Fruit fly (Drosophila melanogaster): ENCODE measurements around the gene CG17362.

Gene CG17362

dm6 chr3L:13982516-13982915, 3.9 kb upstream of the CG17362 start:
- TF ChIP-seq CG8478 (optimal IDR thresholded peaks at IDR 0.05) (no peak), CTCF (optimal IDR thresholded peaks at IDR 0.05) (no peak)

dm6 chr3L:13987578-13987977, 1.2 kb downstream of the CG17362 start, which contains the start of gene CG9040:
Gene CG9040 (plus strand): TSS chr3L:13987878.
- TF ChIP-seq CG8478 (optimal IDR thresholded peaks at IDR 0.05) (no peak), CTCF (optimal IDR thresholded peaks at IDR 0.05) (no peak)

dm6 chr3L:13991314-13991713, 4.9 kb downstream of the CG17362 start:
- no peak for TF ChIP-seq CG8478 (optimal IDR thresholded peaks at IDR 0.05)
- no peak for TF ChIP-seq CTCF (optimal IDR thresholded peaks at IDR 0.05)

DNA sequence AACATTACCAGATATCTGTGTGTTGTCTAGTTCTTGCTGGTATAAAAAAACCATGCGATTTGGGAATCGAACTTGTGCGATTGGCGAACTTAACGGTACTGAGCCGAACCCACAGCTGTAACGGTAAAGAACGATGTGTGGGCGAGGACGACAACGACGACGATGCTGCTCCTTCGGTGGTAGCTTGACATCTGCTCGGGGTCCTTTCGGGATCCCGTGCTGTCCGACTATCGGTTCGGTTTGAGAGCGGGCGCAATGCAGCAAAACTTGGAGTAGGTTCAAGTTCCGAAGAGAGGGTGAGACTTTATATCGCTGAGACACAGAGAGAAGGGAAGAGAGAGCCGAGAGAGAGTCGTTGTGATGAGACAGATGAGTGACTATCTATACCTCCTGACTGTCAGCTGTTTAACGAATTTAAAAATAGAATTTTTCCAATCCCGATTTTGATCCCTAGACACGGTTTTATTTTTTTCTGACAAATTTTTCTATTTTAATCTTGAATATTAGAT, 6.9 kb downstream of the CG17362 start, which contains the start of gene CG17364:
Gene CG17364, minus strand, starts transcription at position 168 of the 509 bp plus-strand sequence.
- TF ChIP-seq CG8478 (optimal IDR thresholded peaks at IDR 0.05) (no peak), CTCF (optimal IDR thresholded peaks at IDR 0.05) (no peak)

DNA sequence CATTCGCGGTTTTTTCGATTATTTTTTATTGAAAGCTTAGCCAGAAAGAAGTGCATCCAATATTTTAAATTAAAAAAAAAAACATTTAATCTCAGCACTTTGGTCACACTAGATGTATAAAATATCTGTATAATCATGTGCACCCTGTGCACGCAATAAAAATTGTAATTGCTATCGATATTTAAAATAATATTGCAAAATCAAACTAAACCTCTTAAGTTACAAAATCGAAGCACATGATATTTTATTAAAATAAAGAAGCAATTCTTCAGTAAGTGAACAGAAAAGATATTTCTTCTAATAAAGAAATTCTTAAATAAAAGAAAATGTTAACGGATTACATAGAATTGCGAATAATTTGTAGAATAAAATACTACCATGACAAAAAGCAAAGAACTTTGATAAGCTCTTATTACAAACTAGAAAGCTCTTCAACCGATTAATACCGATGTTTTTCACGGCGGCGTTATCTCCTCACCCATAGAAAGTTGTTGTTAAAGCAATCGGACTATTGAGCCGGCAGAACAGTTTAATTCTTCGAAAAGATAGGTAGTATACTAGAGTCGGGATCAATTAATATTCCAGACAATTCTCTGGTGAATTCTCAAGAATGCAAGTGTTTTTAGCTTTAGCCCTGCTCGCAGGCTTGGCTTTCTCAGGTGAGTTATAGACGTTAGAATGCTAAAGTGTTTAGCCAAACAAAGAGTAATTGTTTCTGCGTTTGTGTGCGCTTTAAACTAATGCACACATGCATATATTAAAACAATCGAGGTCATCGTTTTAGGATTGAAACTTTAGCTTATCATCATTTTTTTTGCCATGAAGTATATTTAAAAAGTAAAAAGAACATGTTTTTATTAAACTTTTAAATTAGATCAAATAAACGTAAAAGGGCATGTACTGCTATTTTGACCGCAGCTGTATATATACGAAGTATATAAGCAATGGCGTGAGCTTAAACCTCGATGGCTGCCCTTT, 7.6 kb downstream of the CG17362 start, which contains the start of gene CtsK1:
Gene CtsK1, plus strand, starts transcription at position 490 of the 978 bp plus-strand sequence.
- TF ChIP-seq CTCF (optimal IDR thresholded peaks at IDR 0.05) (no peak), CG8478 (optimal IDR thresholded peaks at IDR 0.05) (no peak)

- TF ChIP-seq CG8478 (optimal IDR thresholded peaks at IDR 0.05) (no peak), CTCF (optimal IDR thresholded peaks at IDR 0.05) (no peak)
Measured at dm6 chr3L:13996437-13996836, 10.0 kb downstream of the CG17362 start.

dm6 chr3L:13996992-13997391, 10.6 kb downstream of the CG17362 start, which contains the start of gene CG17361:
Gene CG17361 (plus strand): TSS chr3L:13997191.
- TF ChIP-seq CG8478 (optimal IDR thresholded peaks at IDR 0.05) = no peak
- TF ChIP-seq CTCF (optimal IDR thresholded peaks at IDR 0.05) = no peak

dm6 chr3L:13999204-13999603, 12.8 kb downstream of the CG17362 start, which contains the start of gene CG17359:
Gene CG17359 (minus strand): TSS chr3L:13999251.
- no peak for TF ChIP-seq CTCF (optimal IDR thresholded peaks at IDR 0.05)
- TF ChIP-seq CG8478 (optimal IDR thresholded peaks at IDR 0.05) = no peak

dm6 chr3L:14001658-14002523, 15.5 kb downstream of the CG17362 start, which contains the start of the genes Nprl3 and upSET:
Gene Nprl3 (minus strand): TSS chr3L:14001880.
Gene upSET (plus strand): TSS chr3L:14002127.
- no peak for TF ChIP-seq CTCF (optimal IDR thresholded peaks at IDR 0.05)
- TF ChIP-seq CG8478 (optimal IDR thresholded peaks at IDR 0.05) = no peak

dm6 chr3L:14002524-14003135, 16.2 kb downstream of the CG17362 start:
- TF ChIP-seq CTCF (optimal IDR thresholded peaks at IDR 0.05) (peak in 1 of 2 experiments; percentile 4), CG8478 (optimal IDR thresholded peaks at IDR 0.05) (no peak)

- no peak for TF ChIP-seq CTCF (optimal IDR thresholded peaks at IDR 0.05)
- no peak for TF ChIP-seq CG8478 (optimal IDR thresholded peaks at IDR 0.05)
Measured at dm6 chr3L:14003297-14004040, 17.0 kb downstream of the CG17362 start.

- TF ChIP-seq CTCF (optimal IDR thresholded peaks at IDR 0.05) (no peak), CG8478 (optimal IDR thresholded peaks at IDR 0.05) (no peak)
Measured at dm6 chr3L:14004041-14004407, 17.6 kb downstream of the CG17362 start.

- TF ChIP-seq CG8478 (optimal IDR thresholded peaks at IDR 0.05) (no peak), CTCF (optimal IDR thresholded peaks at IDR 0.05) (no peak)
Measured at dm6 chr3L:14004963-14005458, 18.6 kb downstream of the CG17362 start.

Measured in S2 (cell line).